Fruit fly (Drosophila melanogaster) whole organism, embryonic: ENCODE results near the gene Bem46.

ENCODE experiments used
- Atf-2 ChIP-seq: fragments of 200-800 bp; sonication (Bioruptor generic); optimal IDR thresholded peaks from 2 replicates; lab custom pipeline; 2016; ENCODE audit warnings: missing biosample characterization, missing genetic modification characterization
- Blimp-1 ChIP-seq: fragments of 200-800 bp; sonication (Bioruptor generic); optimal IDR thresholded peaks from 3 replicates; lab custom pipeline; 2018; ENCODE audit warnings: missing biosample characterization, missing genetic modification characterization, mild to moderate bottlenecking, moderate library complexity, missing genetic modification reagents
- BtbVII ChIP-seq: fragments of 200-800 bp; sonication (Bioruptor generic); optimal IDR thresholded peaks from 3 replicates; lab custom pipeline; 2017; ENCODE audit warnings: missing biosample characterization, mild to moderate bottlenecking, missing genetic modification characterization
- C15 ChIP-seq: fragments of 200-800 bp; sonication (Bioruptor generic); IDR thresholded peaks from 3 replicates; pipeline ENCODE4 v1.3.6; 2022; ENCODE audit warnings: missing biosample characterization, missing genetic modification characterization
- CG10654 ChIP-seq: fragments of 200-800 bp; sonication (Bioruptor generic); optimal IDR thresholded peaks from 2 replicates; lab custom pipeline; 2016; ENCODE audit warnings: missing biosample characterization, missing genetic modification characterization
- CG11560 ChIP-seq: fragments of 200-800 bp; sonication (Bioruptor generic); IDR thresholded peaks from 3 replicates; pipeline ENCODE4 v1.3.6; 2022; ENCODE audit warnings: missing biosample characterization, missing genetic modification characterization
- CG12299 ChIP-seq: fragments of 200-800 bp; sonication (Bioruptor generic); optimal IDR thresholded peaks from 2 replicates; lab custom pipeline; 2018; ENCODE audit warnings: missing biosample characterization, mild to moderate bottlenecking, missing genetic modification characterization
- CG14014 ChIP-seq: fragments of 200-800 bp; sonication (Bioruptor generic); IDR thresholded peaks from 2 replicates; pipeline ENCODE4 v1.3.6; 2022; ENCODE audit warnings: missing biosample characterization, missing genetic modification characterization
- CG15601 ChIP-seq: fragments of 200-800 bp; sonication (Bioruptor generic); optimal IDR thresholded peaks from 3 replicates; lab custom pipeline; 2019; ENCODE audit warnings: missing biosample characterization, mild to moderate bottlenecking, missing genetic modification characterization, moderate library complexity
- CG1647 ChIP-seq: fragments of 200-800 bp; sonication (Bioruptor generic); optimal IDR thresholded peaks from 3 replicates; lab custom pipeline; 2016; ENCODE audit warnings: missing biosample characterization, missing genetic modification characterization
- CG18599 ChIP-seq: fragments of 200-800 bp; sonication (Bioruptor generic); optimal IDR thresholded peaks from 3 replicates; lab custom pipeline; 2017; ENCODE audit warnings: missing biosample characterization, missing genetic modification characterization, mild to moderate bottlenecking, moderate library complexity, missing genetic modification reagents
- CG2116 ChIP-seq: fragments of 200-800 bp; sonication (Bioruptor generic); optimal IDR thresholded peaks from 3 replicates; lab custom pipeline; 2018; ENCODE audit warnings: missing biosample characterization, mild to moderate bottlenecking, missing genetic modification characterization
- CG3407 ChIP-seq: fragments of 200-800 bp; sonication (Bioruptor generic); optimal IDR thresholded peaks from 2 replicates; lab custom pipeline; 2018; ENCODE audit warnings: missing biosample characterization, mild to moderate bottlenecking, missing genetic modification characterization
- CG6683 ChIP-seq: fragments of 200-800 bp; sonication (Bioruptor generic); optimal IDR thresholded peaks from 2 replicates; lab custom pipeline; 2017; ENCODE audit warnings: missing biosample characterization, mild to moderate bottlenecking, missing genetic modification characterization, missing genetic modification reagents
- CG6689 ChIP-seq: fragments of 200-800 bp; sonication (Bioruptor generic); IDR thresholded peaks from 2 replicates; pipeline ENCODE4 v1.3.6; 2022; ENCODE audit warnings: missing biosample characterization, missing genetic modification characterization
- CG6765 ChIP-seq: fragments of 200-800 bp; sonication (Bioruptor generic); optimal IDR thresholded peaks from 3 replicates; lab custom pipeline; 2017; ENCODE audit warnings: missing biosample characterization, mild to moderate bottlenecking, missing genetic modification characterization
- CG7745 ChIP-seq: fragments of 200-800 bp; sonication (Bioruptor generic); optimal IDR thresholded peaks from 2 replicates; lab custom pipeline; 2018; ENCODE audit warnings: missing biosample characterization, mild to moderate bottlenecking, missing genetic modification characterization, moderate library complexity
- CG9609 ChIP-seq: fragments of 200-800 bp; sonication (Bioruptor generic); optimal IDR thresholded peaks from 3 replicates; lab custom pipeline; 2016; ENCODE audit warnings: missing biosample characterization, missing genetic modification characterization
- CG9797 ChIP-seq: fragments of 200-800 bp; sonication (Bioruptor generic); optimal IDR thresholded peaks from 3 replicates; lab custom pipeline; 2018; ENCODE audit warnings: missing biosample characterization, mild to moderate bottlenecking, missing genetic modification characterization
- D ChIP-seq, 2 experiments: fragments of 200-800 bp in 1 of 2; fragments of >200 bp in 1 of 2; sonication (Bioruptor generic) in 1 of 2; optimal IDR thresholded peaks; 2 replicates in 1 of 2; 3 replicates in 1 of 2; lab custom pipeline; 2017; ENCODE audit warnings: mild to moderate bottlenecking in 1 of 2, missing biosample characterization in 1 of 2, missing genetic modification characterization in 1 of 2, missing genetic modification reagents in 1 of 2
- Deaf1 ChIP-seq: fragments of 200-800 bp; optimal IDR thresholded peaks from 3 replicates; lab custom pipeline; 2019; ENCODE audit warnings: missing biosample characterization, mild to moderate bottlenecking, missing genetic modification characterization, moderate library complexity
- Doc3 ChIP-seq: fragments of 200-800 bp; sonication (Bioruptor generic); IDR thresholded peaks from 3 replicates; pipeline ENCODE4 v1.3.6; 2022; ENCODE audit warnings: missing biosample characterization, missing genetic modification characterization; ENCODE audit not compliant: partially characterized antibody
- Fer1 ChIP-seq: fragments of 200-800 bp; sonication (Bioruptor generic); optimal IDR thresholded peaks from 2 replicates; lab custom pipeline; 2017; ENCODE audit warnings: missing biosample characterization, mild to moderate bottlenecking, missing genetic modification characterization
- HLH54F ChIP-seq: fragments of 200-800 bp; sonication (Bioruptor generic); optimal IDR thresholded peaks from 3 replicates; lab custom pipeline; 2016; ENCODE audit warnings: missing biosample characterization, missing genetic modification characterization
- HLHmδ ChIP-seq: fragments of 200-800 bp; sonication (Bioruptor generic); optimal IDR thresholded peaks from 2 replicates; lab custom pipeline; 2018; ENCODE audit warnings: missing biosample characterization, mild to moderate bottlenecking, missing genetic modification characterization, moderate library complexity
- Hmr ChIP-seq: fragments of 200-800 bp; sonication (Bioruptor generic); optimal IDR thresholded peaks from 3 replicates; lab custom pipeline; 2017; ENCODE audit warnings: mild to moderate bottlenecking, missing biosample characterization, missing genetic modification reagents, missing genetic modification characterization
- MTF-1 ChIP-seq: fragments of 200-800 bp; sonication (Bioruptor generic); optimal IDR thresholded peaks from 2 replicates; lab custom pipeline; 2018; ENCODE audit warnings: missing biosample characterization, mild to moderate bottlenecking, missing genetic modification characterization, borderline replicate concordance
- Mrtf ChIP-seq: fragments of 200-800 bp; sonication (Bioruptor generic); IDR thresholded peaks from 3 replicates; pipeline ENCODE4 v1.3.6; 2022; ENCODE audit warnings: missing biosample characterization, missing genetic modification characterization
- NC2β ChIP-seq: fragments of 200-800 bp; sonication (Bioruptor generic); optimal IDR thresholded peaks from 2 replicates; lab custom pipeline; 2016; ENCODE audit warnings: missing biosample characterization, missing genetic modification characterization
- Nf-YA ChIP-seq: fragments of 200-800 bp; sonication (Bioruptor generic); IDR thresholded peaks from 2 replicates; pipeline ENCODE4 v1.3.6; 2022; ENCODE audit warnings: missing biosample characterization, missing genetic modification characterization
- Optix ChIP-seq: fragments of 200-800 bp; sonication (Bioruptor generic); IDR thresholded peaks from 3 replicates; pipeline ENCODE4 v1.3.6; 2022; ENCODE audit warnings: missing biosample characterization, missing genetic modification characterization
- Sox100B ChIP-seq: fragments of 200-800 bp; sonication (Bioruptor generic); optimal IDR thresholded peaks from 3 replicates; lab custom pipeline; 2018; ENCODE audit warnings: missing biosample characterization, mild to moderate bottlenecking, missing genetic modification characterization
- dmrt99B ChIP-seq: fragments of 200-800 bp; sonication (Bioruptor generic); optimal IDR thresholded peaks from 2 replicates; lab custom pipeline; 2018; ENCODE audit warnings: missing biosample characterization, mild to moderate bottlenecking, missing genetic modification characterization, moderate library complexity
- dysf ChIP-seq: fragments of 200-800 bp; sonication (Bioruptor generic); IDR thresholded peaks from 3 replicates; pipeline ENCODE4 v1.3.6; 2022; ENCODE audit warnings: missing biosample characterization, missing genetic modification characterization
- eyg ChIP-seq: fragments of 200-800 bp; sonication (Bioruptor generic); optimal IDR thresholded peaks from 3 replicates; lab custom pipeline; 2016; ENCODE audit warnings: missing biosample characterization, missing genetic modification characterization
- gro ChIP-seq: fragments of 200-800 bp; sonication (Bioruptor generic); optimal IDR thresholded peaks from 2 replicates; lab custom pipeline; 2016; ENCODE audit warnings: missing biosample characterization, missing genetic modification characterization
- ind ChIP-seq: fragments of 200-800 bp; sonication (Bioruptor generic); optimal IDR thresholded peaks from 3 replicates; lab custom pipeline; 2016; ENCODE audit warnings: missing biosample characterization, missing genetic modification characterization
- jumu ChIP-seq: fragments of 200-800 bp; sonication (Bioruptor generic); optimal IDR thresholded peaks from 3 replicates; lab custom pipeline; 2016; ENCODE audit warnings: missing biosample characterization, missing genetic modification characterization
- ken ChIP-seq: fragments of 200-800 bp; sonication (Bioruptor generic); IDR thresholded peaks from 3 replicates; pipeline ENCODE4 v1.3.6; 2022; ENCODE audit warnings: missing biosample characterization, missing genetic modification characterization
- lbe ChIP-seq: fragments of 200-800 bp; sonication (Bioruptor generic); optimal IDR thresholded peaks from 2 replicates; lab custom pipeline; 2016; ENCODE audit warnings: missing biosample characterization, mild to moderate bottlenecking, missing genetic modification characterization
- mam ChIP-seq: fragments of 200-800 bp; sonication (Bioruptor generic); optimal IDR thresholded peaks from 3 replicates; lab custom pipeline; 2016; ENCODE audit warnings: missing biosample characterization, missing genetic modification characterization
- nmo ChIP-seq: fragments of 200-800 bp; sonication (Bioruptor generic); optimal IDR thresholded peaks from 2 replicates; lab custom pipeline; 2018; ENCODE audit warnings: missing biosample characterization, mild to moderate bottlenecking, missing genetic modification characterization, moderate library complexity
- p53 ChIP-seq: fragments of 200-800 bp; sonication (Bioruptor generic); optimal IDR thresholded peaks from 2 replicates; lab custom pipeline; 2016; ENCODE audit warnings: missing biosample characterization, missing genetic modification characterization
- pfk ChIP-seq: fragments of 200-800 bp; sonication (Bioruptor generic); optimal IDR thresholded peaks from 2 replicates; lab custom pipeline; 2018; ENCODE audit warnings: missing biosample characterization, mild to moderate bottlenecking, missing genetic modification characterization, moderate library complexity
- pita ChIP-seq: fragments of 200-800 bp; sonication (Bioruptor generic); optimal IDR thresholded peaks from 2 replicates; lab custom pipeline; 2017; ENCODE audit warnings: missing biosample characterization, mild to moderate bottlenecking, missing genetic modification characterization
- psq ChIP-seq: fragments of 200-800 bp; sonication (Bioruptor generic); optimal IDR thresholded peaks from 2 replicates; lab custom pipeline; 2017; ENCODE audit warnings: missing biosample characterization, missing genetic modification characterization
- repo ChIP-seq: fragments of 200-800 bp; sonication (Bioruptor generic); optimal IDR thresholded peaks from 2 replicates; lab custom pipeline; 2016; ENCODE audit warnings: missing biosample characterization, missing genetic modification characterization
- row ChIP-seq: fragments of 200-800 bp; sonication (Bioruptor generic); IDR thresholded peaks from 3 replicates; pipeline ENCODE4 v1.3.6; 2022; ENCODE audit warnings: missing biosample characterization, missing genetic modification characterization
- shn ChIP-seq: fragments of 200-800 bp; sonication (Bioruptor generic); optimal IDR thresholded peaks from 3 replicates; lab custom pipeline; 2016; ENCODE audit warnings: missing biosample characterization, missing genetic modification characterization
- tx ChIP-seq: fragments of 200-800 bp; sonication (Bioruptor generic); optimal IDR thresholded peaks from 2 replicates; lab custom pipeline; 2016; ENCODE audit warnings: missing biosample characterization, missing genetic modification characterization
- z ChIP-seq: fragments of 200-800 bp; sonication (Bioruptor generic); IDR thresholded peaks from 3 replicates; pipeline ENCODE4 v1.3.6; 2022; ENCODE audit warnings: missing biosample characterization, missing genetic modification characterization

The Bem46 gene

DNA sequence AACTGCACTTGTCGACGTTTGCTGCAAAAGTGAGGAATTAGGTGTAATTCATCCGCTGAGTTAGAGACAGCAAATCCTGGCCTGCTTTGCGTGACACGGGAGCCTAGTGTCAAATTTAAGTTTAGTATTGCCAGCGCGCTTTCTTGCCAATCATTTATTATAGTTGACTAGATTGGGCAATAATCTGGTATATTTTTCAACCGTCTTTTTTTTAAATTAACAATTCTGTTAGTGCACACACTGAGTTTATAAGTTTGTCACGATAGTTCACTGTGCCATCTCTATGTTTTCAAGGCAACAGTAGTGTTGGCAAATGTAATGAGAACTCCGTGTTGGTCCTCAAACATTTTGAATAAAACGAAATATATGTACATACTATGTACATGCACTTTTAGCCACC, 11.1 kb upstream of the Bem46 start, which contains the start of the genes CG9641 and CG3165 (continued):
- TF ChIP-seq dysf (GFP tag; lab: Robert Waterston, UW) (peak; percentile 84), nmo (GFP tag; lab: Kevin White, UChicago) (peak; percentile 91), gro (GFP tag; lab: Kevin White, UChicago) (peak; percentile 92), Doc3 (GFP tag; lab: Robert Waterston, UW) (peak; percentile 98), MTF-1 (GFP tag; lab: Kevin White, UChicago) (peak; percentile 51), Atf-2 (GFP tag; lab: Kevin White, UChicago) (peak; percentile 92), CG15601 (no peak), tx (peak; percentile 87), C15 (no peak), Fer1 (GFP tag; lab: Kevin White, UChicago) (peak; percentile 82), CG6683 (GFP tag; lab: Kevin White, UChicago) (peak; percentile 58), CG18599 (GFP tag; lab: Kevin White, UChicago) (peak; percentile 89), z (GFP tag; lab: Robert Waterston, UW) (no peak), eyg (GFP tag; lab: Kevin White, UChicago) (peak; percentile 81), Hmr (GFP tag; lab: Kevin White, UChicago) (no peak), Sox100B (no peak), Nf-YA (GFP tag; lab: Robert Waterston, UW) (peak; percentile 71; the same call in 1 of the 2 replicates), ind (GFP tag; lab: Kevin White, UChicago) (peak; percentile 90), psq (GFP tag; lab: Kevin White, UChicago) (peak; percentile 40), Blimp-1 (no peak), CG1647 (GFP tag; lab: Kevin White, UChicago) (peak; percentile 84), pfk (GFP tag; lab: Kevin White, UChicago) (peak; percentile 3), CG11560 (tag; lab: Robert Waterston, UW) (peak; percentile 72; the same call in 2 of the 3 replicates), BtbVII (GFP tag; lab: Kevin White, UChicago) (no peak), lbe (GFP tag; lab: Kevin White, UChicago) (peak; percentile 89), CG6765 (peak; percentile 47), HLH54F (GFP tag; lab: Kevin White, UChicago) (peak; percentile 93), CG12299 (tag; lab: Kevin White, UChicago) (peak; percentile 66), mam (GFP tag; lab: Kevin White, UChicago) (peak; percentile 94), CG2116 (GFP tag; lab: Kevin White, UChicago) (peak; percentile 72), CG9797 (GFP tag; lab: Kevin White, UChicago) (peak; percentile 53), Optix (GFP tag; lab: Robert Waterston, UW) (peak; percentile 80), CG10654 (GFP tag; lab: Kevin White, UChicago) (peak; percentile 81), CG9609 (GFP tag; lab: Kevin White, UChicago) (peak; percentile 87), pita (GFP tag; lab: Kevin White, UChicago) (no peak), ken (GFP tag; lab: Robert Waterston, UW) (peak; percentile 86), CG3407 (GFP tag; lab: Kevin White, UChicago) (no peak), D (optimal IDR thresholded peaks at IDR 0.05; lab: Kevin White, UChicago) (no peak), D (GFP tag; optimal IDR thresholded peaks at IDR 0.05; lab: Kevin White, UChicago) (peak; percentile 72), jumu (GFP tag; lab: Kevin White, UChicago) (peak; percentile 90), p53 (GFP tag; lab: Kevin White, UChicago) (peak; percentile 72), dmrt99B (no peak), Deaf1 (no peak), CG14014 (GFP tag; lab: Robert Waterston, UW) (peak; percentile 87), NC2β (peak; percentile 81), row (GFP tag; lab: Robert Waterston, UW) (peak; percentile 98), CG6689 (GFP tag; lab: Robert Waterston, UW) (peak; percentile 88), Mrtf (GFP tag; lab: Robert Waterston, UW) (peak; percentile 54; the same call in 1 of the 3 replicates), CG7745 (tag; lab: Kevin White, UChicago) (no peak), HLHmδ (GFP tag; lab: Kevin White, UChicago) (no peak), repo (peak; percentile 72), shn (peak; percentile 86)
